Fruit fly (Drosophila melanogaster): Measurements from ENCODE around the gene CG6432.
A peak's percentile ranks its signal among the peaks of the same experiment; 100 is the strongest.

The CG6432 gene

dm6 chr3R:24319083-24319381 is 17.7 kb upstream of the CG6432 start:
- TF ChIP-seq CG8478 (optimal IDR thresholded peaks at IDR 0.05) = no peak
- no peak for TF ChIP-seq CTCF (optimal IDR thresholded peaks at IDR 0.05)

- TF ChIP-seq CTCF (optimal IDR thresholded peaks at IDR 0.05) (no peak), CG8478 (optimal IDR thresholded peaks at IDR 0.05) (no peak)
These were observed 16.9 kb upstream of the CG6432 start for dm6 chr3R:24319632-24320341.

dm6 chr3R:24320342-24320711 is 16.4 kb upstream of the CG6432 start:
- TF ChIP-seq CTCF (optimal IDR thresholded peaks at IDR 0.05) (no peak), CG8478 (optimal IDR thresholded peaks at IDR 0.05) (no peak)

dm6 chr3R:24333182-24333808 is 3.4 kb upstream of the CG6432 start, which contains the start of the genes Rrp5 and Dis3:
Rrp5 (minus strand) TSS chr3R:24333316.
Dis3 (plus strand) TSS chr3R:24333433.
- TF ChIP-seq CTCF (optimal IDR thresholded peaks at IDR 0.05) (peak; percentile 57 to 66), CG8478 (optimal IDR thresholded peaks at IDR 0.05) (no peak)

- TF ChIP-seq CTCF (optimal IDR thresholded peaks at IDR 0.05) = no peak
- no peak for TF ChIP-seq CG8478 (optimal IDR thresholded peaks at IDR 0.05)
These were observed 4.5 kb downstream of the CG6432 start, which contains the start of gene Ms for dm6 chr3R:24341251-24341650. Ms (plus strand) TSS chr3R:24341551.

dm6 chr3R:24348420-24349190 is 11.9 kb downstream of the CG6432 start, which contains the start of the genes CG5746 and CG6454:
CG5746 (minus strand) TSS chr3R:24348791.
CG6454 (plus strand) TSS chr3R:24349182.
- TF ChIP-seq CG8478 (optimal IDR thresholded peaks at IDR 0.05) (no peak), CTCF (optimal IDR thresholded peaks at IDR 0.05) (no peak)

dm6 chr3R:24353448-24353847 is 16.7 kb downstream of the CG6432 start:
- TF ChIP-seq CTCF (optimal IDR thresholded peaks at IDR 0.05) (no peak), CG8478 (optimal IDR thresholded peaks at IDR 0.05) (no peak)

dm6 chr3R:24357698-24358097 is 21.0 kb downstream of the CG6432 start, which contains the start of gene Golgin84:
Golgin84 (minus strand) TSS chr3R:24357938.
- TF ChIP-seq CG8478 (optimal IDR thresholded peaks at IDR 0.05) (no peak), CTCF (optimal IDR thresholded peaks at IDR 0.05) (no peak)

- TF ChIP-seq CG8478 (optimal IDR thresholded peaks at IDR 0.05) (no peak), CTCF (optimal IDR thresholded peaks at IDR 0.05) (peak; percentile 16 to 64)
These were observed 23.2 kb downstream of the CG6432 start, which contains the start of gene CG18528 for dm6 chr3R:24359957-24360356. CG18528 (minus strand) TSS chr3R:24360144.

dm6 chr3R:24361583-24361982 is 24.9 kb downstream of the CG6432 start, which contains the start of the genes CG5762 and CG33339:
CG5762 (minus strand) TSS chr3R:24361683.
CG33339 (plus strand) TSS chr3R:24361847.
- TF ChIP-seq CTCF (optimal IDR thresholded peaks at IDR 0.05) = no peak
- TF ChIP-seq CG8478 (optimal IDR thresholded peaks at IDR 0.05) = no peak

- TF ChIP-seq CG8478 (optimal IDR thresholded peaks at IDR 0.05) (no peak), CTCF (optimal IDR thresholded peaks at IDR 0.05) (no peak)
These were observed 26.1 kb downstream of the CG6432 start, which contains the start of gene CG33340 for dm6 chr3R:24362838-24363237. CG33340 (plus strand) TSS chr3R:24363138.

- TF ChIP-seq CTCF (optimal IDR thresholded peaks at IDR 0.05) = no peak
- TF ChIP-seq CG8478 (optimal IDR thresholded peaks at IDR 0.05) = no peak
These were observed 28.3 kb downstream of the CG6432 start, which contains the start of the genes CG17784 and CG13613 for dm6 chr3R:24364880-24365604. CG17784 (minus strand) TSS chr3R:24364980. CG13613 (plus strand) TSS chr3R:24365554.

- TF ChIP-seq CG8478 (optimal IDR thresholded peaks at IDR 0.05) (no peak), CTCF (optimal IDR thresholded peaks at IDR 0.05) (no peak)
These were observed 30.4 kb downstream of the CG6432 start, which contains the start of gene CG42811 for dm6 chr3R:24367120-24367519. CG42811 (minus strand) TSS chr3R:24367220.

- TF ChIP-seq CG8478 (optimal IDR thresholded peaks at IDR 0.05) = no peak
- no peak for TF ChIP-seq CTCF (optimal IDR thresholded peaks at IDR 0.05)
These were observed 31.3 kb downstream of the CG6432 start, which contains the start of the genes CG42812 and CG33341 for dm6 chr3R:24368064-24368463. CG42812 (minus strand) TSS chr3R:24368164. CG33341 (plus strand) TSS chr3R:24368358.
